Fruit fly (Drosophila melanogaster) whole organism, embryonic: Measurements from ENCODE around the gene Pss.
A peak's percentile ranks its signal among the peaks of the same experiment; 100 is the strongest.

Experiments used
- Ada2b ChIP-seq: fragments of 200-800 bp; sonication (Bioruptor generic); IDR thresholded peaks from 2 replicates; pipeline ENCODE4 v1.3.6; 2022; ENCODE audit warnings: missing biosample characterization, missing genetic modification characterization
- CG10654 ChIP-seq: fragments of 200-800 bp; sonication (Bioruptor generic); optimal IDR thresholded peaks from 2 replicates; lab custom pipeline; 2016; ENCODE audit warnings: missing biosample characterization, missing genetic modification characterization
- CG11456 ChIP-seq: fragments of 200-800 bp; sonication (Bioruptor generic); IDR thresholded peaks from 3 replicates; pipeline ENCODE4 v1.3.6; 2022; ENCODE audit warnings: missing biosample characterization, missing genetic modification characterization
- CG12236 ChIP-seq: fragments of 200-800 bp; sonication (Bioruptor generic); optimal IDR thresholded peaks from 2 replicates; lab custom pipeline; 2016; ENCODE audit warnings: missing biosample characterization, missing genetic modification characterization
- CG13424 ChIP-seq: fragments of 200-800 bp; sonication (Bioruptor generic); optimal IDR thresholded peaks from 2 replicates; lab custom pipeline; 2019; ENCODE audit warnings: missing biosample characterization, mild to moderate bottlenecking, missing genetic modification characterization, moderate library complexity
- CG15514 ChIP-seq: fragments of 200-800 bp; sonication (Bioruptor generic); optimal IDR thresholded peaks from 3 replicates; lab custom pipeline; 2017; ENCODE audit warnings: missing biosample characterization, missing genetic modification characterization, mild to moderate bottlenecking, moderate library complexity, missing genetic modification reagents
- CG17912 ChIP-seq: fragments of 200-800 bp; sonication (Bioruptor generic); optimal IDR thresholded peaks from 2 replicates; lab custom pipeline; 2018; ENCODE audit warnings: missing biosample characterization, mild to moderate bottlenecking, missing genetic modification characterization
- CG2116 ChIP-seq: fragments of 200-800 bp; sonication (Bioruptor generic); optimal IDR thresholded peaks from 3 replicates; lab custom pipeline; 2018; ENCODE audit warnings: missing biosample characterization, mild to moderate bottlenecking, missing genetic modification characterization
- CG2678 ChIP-seq: fragments of 200-800 bp; sonication (Bioruptor generic); optimal IDR thresholded peaks from 3 replicates; lab custom pipeline; 2019; ENCODE audit warnings: missing biosample characterization, mild to moderate bottlenecking, missing genetic modification characterization, moderate library complexity
- CG3065 ChIP-seq: fragments of 200-800 bp; sonication (Bioruptor generic); optimal IDR thresholded peaks from 2 replicates; lab custom pipeline; 2016; ENCODE audit warnings: missing biosample characterization, missing genetic modification characterization
- CG34376 ChIP-seq: fragments of 200-800 bp; sonication (Bioruptor generic); optimal IDR thresholded peaks from 2 replicates; lab custom pipeline; 2018; ENCODE audit warnings: missing biosample characterization, mild to moderate bottlenecking, missing genetic modification characterization
- CG34422 ChIP-seq: fragments of 200-800 bp; sonication (Bioruptor generic); IDR thresholded peaks from 3 replicates; pipeline ENCODE4 v1.3.6; 2022; ENCODE audit warnings: missing biosample characterization, missing genetic modification characterization
- CG4282 ChIP-seq: fragments of 200-800 bp; sonication (Bioruptor generic); optimal IDR thresholded peaks from 2 replicates; lab custom pipeline; 2016; ENCODE audit warnings: missing biosample characterization, missing genetic modification characterization
- CG4617 ChIP-seq: fragments of 200-800 bp; sonication (Bioruptor generic); optimal IDR thresholded peaks from 3 replicates; lab custom pipeline; 2016; ENCODE audit warnings: missing biosample characterization, missing genetic modification characterization, borderline replicate concordance
- CG4707 ChIP-seq: fragments of 200-800 bp; sonication (Bioruptor generic); optimal IDR thresholded peaks from 2 replicates; lab custom pipeline; 2018; ENCODE audit warnings: missing biosample characterization, mild to moderate bottlenecking, missing genetic modification characterization, moderate library complexity
- CG4820 ChIP-seq: fragments of 200-800 bp; sonication (Bioruptor generic); optimal IDR thresholded peaks from 3 replicates; lab custom pipeline; 2016; ENCODE audit warnings: missing biosample characterization, missing genetic modification characterization
- CG4854 ChIP-seq: fragments of 200-800 bp; sonication (Bioruptor generic); optimal IDR thresholded peaks from 2 replicates; lab custom pipeline; 2016; ENCODE audit warnings: missing biosample characterization, missing genetic modification characterization, inconsistent platforms
- CrebB ChIP-seq: fragments of 200-800 bp; sonication (Bioruptor generic); optimal IDR thresholded peaks from 3 replicates; lab custom pipeline; 2018; ENCODE audit warnings: missing biosample characterization, mild to moderate bottlenecking, missing genetic modification characterization
- Dip2 ChIP-seq: fragments of 200-800 bp; sonication (Bioruptor generic); IDR thresholded peaks from 2 replicates; pipeline ENCODE4 v1.3.6; 2022; ENCODE audit warnings: missing biosample characterization, missing genetic modification characterization
- Dp ChIP-seq: fragments of 200-800 bp; sonication (Bioruptor generic); optimal IDR thresholded peaks from 2 replicates; lab custom pipeline; 2018; ENCODE audit warnings: missing biosample characterization, mild to moderate bottlenecking, missing genetic modification characterization, moderate library complexity
- Ets97D ChIP-seq: fragments of 200-800 bp; sonication (Bioruptor generic); optimal IDR thresholded peaks from 3 replicates; lab custom pipeline; 2016; ENCODE audit warnings: missing biosample characterization, missing genetic modification characterization
- Fer1 ChIP-seq: fragments of 200-800 bp; sonication (Bioruptor generic); optimal IDR thresholded peaks from 2 replicates; lab custom pipeline; 2017; ENCODE audit warnings: missing biosample characterization, mild to moderate bottlenecking, missing genetic modification characterization
- HLH54F ChIP-seq: fragments of 200-800 bp; sonication (Bioruptor generic); optimal IDR thresholded peaks from 3 replicates; lab custom pipeline; 2016; ENCODE audit warnings: missing biosample characterization, missing genetic modification characterization
- Hmx ChIP-seq: fragments of 200-800 bp; sonication (Bioruptor generic); optimal IDR thresholded peaks from 2 replicates; lab custom pipeline; 2016; ENCODE audit warnings: missing biosample characterization, missing genetic modification characterization
- Hr78 ChIP-seq, 2 experiments: fragments of 200-800 bp in 1 of 2; fragments of >200 bp in 1 of 2; sonication (Bioruptor generic) in 1 of 2; optimal IDR thresholded peaks; 2 replicates each; lab custom pipeline; 2017 to 2019; ENCODE audit warnings: missing biosample characterization in 2 of 2, missing genetic modification characterization in 2 of 2, mild to moderate bottlenecking in 1 of 2, moderate library complexity in 1 of 2
- MBD-R2 ChIP-seq: fragments of 200-800 bp; sonication (Bioruptor generic); IDR thresholded peaks from 2 replicates; pipeline ENCODE4 v1.3.6; 2022; ENCODE audit warnings: missing biosample characterization, missing genetic modification characterization
- Nf-YC ChIP-seq: fragments of 200-800 bp; optimal IDR thresholded peaks from 3 replicates; lab custom pipeline; 2019; ENCODE audit warnings: missing biosample characterization, mild to moderate bottlenecking, missing genetic modification characterization, moderate library complexity
- Pdp1 ChIP-seq, 2 experiments: fragments of 200-800 bp; sonication (Bioruptor generic); optimal IDR thresholded peaks; 3 replicates each; lab custom pipeline; 2016; ENCODE audit warnings: missing biosample characterization in 2 of 2, missing genetic modification characterization in 2 of 2, mild to moderate bottlenecking in 1 of 2, moderate library complexity in 1 of 2
- Scr ChIP-seq: fragments of 200-800 bp; sonication (Bioruptor generic); IDR thresholded peaks from 2 replicates; pipeline ENCODE4 v1.3.6; 2022; ENCODE audit warnings: missing biosample characterization, missing genetic modification characterization; ENCODE audit not compliant: partially characterized antibody
- Tbp ChIP-seq: fragments of >200 bp; optimal IDR thresholded peaks from 2 replicates; lab custom pipeline; 2018; ENCODE audit warnings: missing biosample characterization, missing genetic modification characterization
- Xrp1 ChIP-seq: fragments of 200-800 bp; sonication (Bioruptor generic); IDR thresholded peaks from 2 replicates; pipeline ENCODE4 v1.3.6; 2022; ENCODE audit warnings: missing biosample characterization, missing genetic modification characterization
- caup ChIP-seq: fragments of 200-800 bp; sonication (Bioruptor generic); optimal IDR thresholded peaks from 3 replicates; lab custom pipeline; 2017; ENCODE audit warnings: missing biosample characterization, mild to moderate bottlenecking, missing genetic modification characterization, moderate library complexity; ENCODE audit not compliant: severe bottlenecking
- chn ChIP-seq: fragments of 200-800 bp; sonication (Bioruptor generic); optimal IDR thresholded peaks from 2 replicates; lab custom pipeline; 2016; ENCODE audit warnings: missing biosample characterization, missing genetic modification characterization
- dimm ChIP-seq: fragments of 200-800 bp; sonication (Bioruptor generic); IDR thresholded peaks from 2 replicates; pipeline ENCODE4 v1.3.6; 2022; ENCODE audit warnings: missing biosample characterization, missing genetic modification characterization
- gcm2 ChIP-seq: fragments of 200-800 bp; sonication (Bioruptor generic); optimal IDR thresholded peaks from 2 replicates; lab custom pipeline; 2016; ENCODE audit warnings: missing biosample characterization, missing genetic modification characterization
- jumu ChIP-seq: fragments of 200-800 bp; sonication (Bioruptor generic); optimal IDR thresholded peaks from 3 replicates; lab custom pipeline; 2016; ENCODE audit warnings: missing biosample characterization, missing genetic modification characterization
- kah ChIP-seq: fragments of 200-800 bp; sonication (Bioruptor generic); optimal IDR thresholded peaks from 2 replicates; lab custom pipeline; 2018; ENCODE audit warnings: missing biosample characterization, mild to moderate bottlenecking, missing genetic modification characterization
- kay ChIP-seq: fragments of 200-800 bp; sonication (Bioruptor generic); optimal IDR thresholded peaks from 2 replicates; lab custom pipeline; 2016; ENCODE audit warnings: missing biosample characterization, missing genetic modification characterization
- lab ChIP-seq: fragments of 200-800 bp; sonication (Bioruptor generic); optimal IDR thresholded peaks from 3 replicates; lab custom pipeline; 2017; ENCODE audit warnings: missing biosample characterization, missing genetic modification characterization, mild to moderate bottlenecking, moderate library complexity, missing genetic modification reagents
- mirr ChIP-seq: fragments of 200-800 bp; sonication (Bioruptor generic); optimal IDR thresholded peaks from 3 replicates; lab custom pipeline; 2018; ENCODE audit warnings: missing biosample characterization, mild to moderate bottlenecking, missing genetic modification characterization
- mld ChIP-seq: fragments of 200-800 bp; sonication (Bioruptor generic); IDR thresholded peaks from 3 replicates; pipeline ENCODE4 v1.3.6; 2022; ENCODE audit warnings: missing biosample characterization, missing genetic modification characterization; ENCODE audit not compliant: partially characterized antibody
- ro ChIP-seq: fragments of 200-800 bp; sonication (Bioruptor generic); IDR thresholded peaks from 2 replicates; pipeline ENCODE4 v1.3.6; 2022; ENCODE audit warnings: missing biosample characterization, missing genetic modification characterization
- sr ChIP-seq: fragments of 200-800 bp; sonication (Bioruptor generic); IDR thresholded peaks from 3 replicates; pipeline ENCODE4 v1.3.6; 2022; ENCODE audit warnings: missing biosample characterization, missing genetic modification characterization
- trem ChIP-seq: fragments of 200-800 bp; optimal IDR thresholded peaks from 3 replicates; lab custom pipeline; 2019; ENCODE audit warnings: missing biosample characterization, mild to moderate bottlenecking, missing genetic modification characterization, moderate library complexity
- unpg ChIP-seq: fragments of 200-800 bp; sonication (Bioruptor generic); optimal IDR thresholded peaks from 3 replicates; lab custom pipeline; 2018; ENCODE audit warnings: missing biosample characterization, mild to moderate bottlenecking, missing genetic modification characterization, moderate library complexity
- usp ChIP-seq: fragments of >200 bp; optimal IDR thresholded peaks from 2 replicates; lab custom pipeline; 2017; ENCODE audit warnings: missing biosample characterization, missing genetic modification characterization
- wor ChIP-seq: fragments of 200-800 bp; sonication (Bioruptor generic); IDR thresholded peaks from 2 replicates; pipeline ENCODE4 v1.3.6; 2022; ENCODE audit warnings: missing biosample characterization, missing genetic modification characterization
- zen2 ChIP-seq: fragments of 200-800 bp; sonication (Bioruptor generic); IDR thresholded peaks from 3 replicates; pipeline ENCODE4 v1.3.6; 2022; ENCODE audit warnings: missing biosample characterization, missing genetic modification characterization; ENCODE audit not compliant: partially characterized antibody
- zfh1 ChIP-seq: fragments of 200-800 bp; sonication (Bioruptor generic); IDR thresholded peaks from 3 replicates; pipeline ENCODE4 v1.3.6; 2022; ENCODE audit warnings: missing biosample characterization, missing genetic modification characterization

The Pss gene

DNA sequence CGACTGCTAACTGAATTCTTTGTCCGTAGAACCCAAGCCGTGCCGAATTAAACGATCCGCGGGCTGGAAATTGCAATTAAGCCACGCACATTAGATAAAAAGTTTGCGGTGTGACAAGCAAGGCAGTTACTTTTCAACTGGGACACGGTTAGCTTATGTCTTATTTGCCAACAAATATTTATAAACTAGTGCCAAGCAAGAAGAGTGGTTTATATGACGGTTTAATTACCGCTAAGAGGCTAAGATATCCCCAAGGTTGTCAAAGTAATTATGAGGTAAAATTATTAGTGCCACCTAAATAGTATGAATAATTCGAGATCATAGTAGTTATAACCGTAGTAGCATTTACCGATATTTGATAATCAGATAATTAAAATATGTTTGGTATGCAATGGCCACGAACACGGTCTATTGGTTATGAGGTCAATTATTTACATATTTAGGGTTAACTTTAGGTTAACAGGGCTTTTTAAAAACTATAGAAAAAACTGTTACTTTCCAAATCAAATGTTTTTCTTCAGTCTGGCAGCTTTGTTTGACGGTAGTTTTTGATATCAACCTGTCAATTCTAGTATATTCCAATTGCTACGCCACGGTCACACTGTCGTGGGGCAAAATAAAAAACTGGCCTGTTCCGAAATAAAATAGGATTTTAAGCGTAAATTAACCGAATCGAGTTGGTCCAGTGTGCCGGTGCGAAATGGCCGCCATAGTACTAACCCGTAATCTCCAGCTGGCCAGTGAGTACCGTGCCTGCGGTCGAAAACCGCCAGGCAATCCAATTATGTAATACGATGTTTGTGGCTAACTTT, 31.0 kb downstream of the Pss start, which contains the start of gene ZnT77C (continued):
- TF ChIP-seq Pdp1 (GFP tag; optimal IDR thresholded peaks at IDR 0.05; lab: Kevin White, UChicago), result peak in 1 of 2 experiments; percentile 97
- no peak for TF ChIP-seq Nf-YC (tag; lab: Kevin White, UChicago)
- TF ChIP-seq CG4707 (GFP tag; lab: Kevin White, UChicago), result no peak
- no peak for TF ChIP-seq Ada2b (GFP tag; lab: Robert Waterston, UW)
- no peak for TF ChIP-seq caup (GFP tag; lab: Kevin White, UChicago)
- TF ChIP-seq unpg, result no peak
- TF ChIP-seq CG34422 (GFP tag; lab: Robert Waterston, UW), result 0 out of 3 replicates have a peak, but pooled peaks have one; percentile 14
- TF ChIP-seq Dp (GFP tag; lab: Kevin White, UChicago), result peak; percentile 54
- no peak for TF ChIP-seq CG4820 (GFP tag; lab: Kevin White, UChicago)
- peak; percentile 29 for TF ChIP-seq Ets97D
- TF ChIP-seq CG12236, result no peak
- TF ChIP-seq jumu, result no peak
- no peak for TF ChIP-seq zfh1 (GFP tag; lab: Robert Waterston, UW)
- no peak for TF ChIP-seq CG34376 (GFP tag; lab: Kevin White, UChicago)
- peak; percentile 32 for TF ChIP-seq CG2678 (tag; lab: Kevin White, UChicago)
- no peak for TF ChIP-seq Tbp (GFP tag; lab: Kevin White, UChicago)
- no peak for TF ChIP-seq kah
- TF ChIP-seq CG15514 (GFP tag; lab: Kevin White, UChicago), result peak; percentile 3
- peak; percentile 37 for TF ChIP-seq lab
- TF ChIP-seq Dip2 (GFP tag; lab: Robert Waterston, UW), result no peak
- no peak for TF ChIP-seq CG13424
- no peak for TF ChIP-seq mld (GFP tag; lab: Robert Waterston, UW)
- peak; percentile 44 for TF ChIP-seq CG2116 (GFP tag; lab: Kevin White, UChicago)
- TF ChIP-seq wor, result no peak
- TF ChIP-seq dimm (GFP tag; lab: Robert Waterston, UW), result no peak
- TF ChIP-seq CG4617 (GFP tag; lab: Kevin White, UChicago), result peak; percentile 68
- peak; percentile 73 for TF ChIP-seq trem (tag; lab: Kevin White, UChicago)
- no peak for TF ChIP-seq kay
- TF ChIP-seq HLH54F (GFP tag; lab: Kevin White, UChicago), result no peak
- TF ChIP-seq ro, result no peak
- no peak for TF ChIP-seq usp
- TF ChIP-seq sr (GFP tag; lab: Robert Waterston, UW), result no peak
- no peak for TF ChIP-seq CG11456 (GFP tag; lab: Robert Waterston, UW)
- no peak for TF ChIP-seq CG4854 (GFP tag; lab: Kevin White, UChicago)
- TF ChIP-seq Hr78 (GFP tag; optimal IDR thresholded peaks at IDR 0.05; lab: Kevin White, UChicago), result no peak
- no peak for TF ChIP-seq zen2
- TF ChIP-seq gcm2, result no peak
- no peak for TF ChIP-seq CG17912 (GFP tag; lab: Kevin White, UChicago)
- TF ChIP-seq mirr (GFP tag; lab: Kevin White, UChicago), result no peak
- peak; percentile 60 for TF ChIP-seq MBD-R2 (GFP tag; lab: Robert Waterston, UW)
- no peak for TF ChIP-seq CG3065 (GFP tag; lab: Kevin White, UChicago)
- TF ChIP-seq Fer1 (GFP tag; lab: Kevin White, UChicago), result no peak
- TF ChIP-seq Xrp1 (GFP tag; lab: Robert Waterston, UW), result no peak
- TF ChIP-seq Hmx, result no peak
- TF ChIP-seq CG4282 (GFP tag; lab: Kevin White, UChicago), result no peak
- peak; percentile 7 for TF ChIP-seq CrebB
- TF ChIP-seq CG10654 (GFP tag; lab: Kevin White, UChicago), result no peak
- peak; percentile 35; the same call in 1 of the 2 replicates for TF ChIP-seq Scr
- no peak for TF ChIP-seq chn (GFP tag; lab: Kevin White, UChicago)
